Fruit fly (Drosophila melanogaster): ENCODE data around the gene CG34177.

The CG34177 gene

dm6 chr2L:4393842-4394421 is 39.8 kb upstream of the CG34177 start, which contains the start of gene CG3652 (continued):
- TF ChIP-seq CG7556 (GFP tag; optimal IDR thresholded peaks at IDR 0.05): no peak
- peak; percentile 53 for TF ChIP-seq CG30020 (tag; optimal IDR thresholded peaks at IDR 0.05)
- no peak for TF ChIP-seq CG10565 (GFP tag; optimal IDR thresholded peaks at IDR 0.05)
- no peak for TF ChIP-seq Blimp-1 (GFP tag; optimal IDR thresholded peaks at IDR 0.05)
- no peak for TF ChIP-seq CG6654 (GFP tag; optimal IDR thresholded peaks at IDR 0.05)
- no peak for TF ChIP-seq Atf6 (GFP tag; IDR thresholded peaks at IDR 0.05)
- peak; percentile 72 for TF ChIP-seq CG14710 (tag; optimal IDR thresholded peaks at IDR 0.05)
- no peak for TF ChIP-seq CG10321 (GFP tag; IDR thresholded peaks at IDR 0.05)
- TF ChIP-seq CG1602 (GFP tag; optimal IDR thresholded peaks at IDR 0.05): no peak
- 0 out of 3 replicates have a peak, but pooled peaks have one; percentile 21 for TF ChIP-seq Dbx (GFP tag; IDR thresholded peaks at IDR 0.05)
- no peak for TF ChIP-seq sob (GFP tag; IDR thresholded peaks at IDR 0.05)
- no peak for TF ChIP-seq zfh1 (GFP tag; IDR thresholded peaks at IDR 0.05)
- no peak for TF ChIP-seq Antp (GFP tag; optimal IDR thresholded peaks at IDR 0.05)
- no peak for TF ChIP-seq gcm (GFP tag; optimal IDR thresholded peaks at IDR 0.05)
- TF ChIP-seq CG7786 (GFP tag; optimal IDR thresholded peaks at IDR 0.05): peak; percentile 23
- TF ChIP-seq dpn (GFP tag; optimal IDR thresholded peaks at IDR 0.05): peak; percentile 4 to 48
- TF ChIP-seq caup (GFP tag; optimal IDR thresholded peaks at IDR 0.05; ENCODE audit: severe bottlenecking): no peak
- TF ChIP-seq Atf-2 (GFP tag; optimal IDR thresholded peaks at IDR 0.05): no peak
- no peak for TF ChIP-seq abd-A (tag; optimal IDR thresholded peaks at IDR 0.05)
- TF ChIP-seq Opbp (GFP tag; IDR thresholded peaks at IDR 0.05; ENCODE audit: partially characterized antibody): 0 out of 3 replicates have a peak, but pooled peaks have one; percentile 14
- TF ChIP-seq chif (GFP tag; optimal IDR thresholded peaks at IDR 0.05): no peak
- peak; percentile 23 for TF ChIP-seq bab2 (GFP tag; optimal IDR thresholded peaks at IDR 0.05)
- peak; percentile 11 for TF ChIP-seq Ssrp (tag; optimal IDR thresholded peaks at IDR 0.05)
- TF ChIP-seq B-H1 (GFP tag; IDR thresholded peaks at IDR 0.05): no peak
- TF ChIP-seq CG18011 (GFP tag; optimal IDR thresholded peaks at IDR 0.05): no peak
- peak; percentile 54 for TF ChIP-seq MESR4 (GFP tag; optimal IDR thresholded peaks at IDR 0.05)
- TF ChIP-seq Mad (GFP tag; optimal IDR thresholded peaks at IDR 0.05): no peak
- peak; percentile 53 for TF ChIP-seq zfh2 (GFP tag; optimal IDR thresholded peaks at IDR 0.05)
- no peak for TF ChIP-seq run (tag; optimal IDR thresholded peaks at IDR 0.05)
- no peak for TF ChIP-seq mirr (GFP tag; optimal IDR thresholded peaks at IDR 0.05)
- TF ChIP-seq CG9932 (GFP tag; IDR thresholded peaks at IDR 0.05): peak; percentile 30; the same call in 1 of the 2 replicates
- TF ChIP-seq grau (tag; optimal IDR thresholded peaks at IDR 0.05): no peak
- TF ChIP-seq HLH4C (GFP tag; IDR thresholded peaks at IDR 0.05; ENCODE audit: partially characterized antibody): peak; percentile 54
- peak; percentile 27 for TF ChIP-seq HmgD (GFP tag; optimal IDR thresholded peaks at IDR 0.05)
- TF ChIP-seq CG10654 (GFP tag; optimal IDR thresholded peaks at IDR 0.05): peak; percentile 1
- no peak for TF ChIP-seq Hmx (GFP tag; optimal IDR thresholded peaks at IDR 0.05)
- TF ChIP-seq BtbVII (GFP tag; optimal IDR thresholded peaks at IDR 0.05): no peak
- peak; percentile 46; the same call in 1 of the 2 replicates for TF ChIP-seq unc-4 (GFP tag; IDR thresholded peaks at IDR 0.05; ENCODE audit: partially characterized antibody)
- peak; percentile 38; the same call in 1 of the 2 replicates for TF ChIP-seq inv (GFP tag; IDR thresholded peaks at IDR 0.05; ENCODE audit: partially characterized antibody)
- no peak for TF ChIP-seq CG17328 (GFP tag; IDR thresholded peaks at IDR 0.05)
- no peak for TF ChIP-seq CG1603 (tag; optimal IDR thresholded peaks at IDR 0.05)
- no peak for TF ChIP-seq shn (GFP tag; optimal IDR thresholded peaks at IDR 0.05)
- peak; percentile 43 for TF ChIP-seq Hsf (GFP tag; optimal IDR thresholded peaks at IDR 0.05)
- TF ChIP-seq zen (tag; optimal IDR thresholded peaks at IDR 0.05): peak; percentile 21
- peak; percentile 33 for TF ChIP-seq kay (GFP tag; optimal IDR thresholded peaks at IDR 0.05)
- no peak for TF ChIP-seq CG18476 (GFP tag; optimal IDR thresholded peaks at IDR 0.05)
- peak; percentile 60 for TF ChIP-seq CG16813 (GFP tag; IDR thresholded peaks at IDR 0.05; ENCODE audit: partially characterized antibody)
- no peak for TF ChIP-seq rib (GFP tag; IDR thresholded peaks at IDR 0.05)
- no peak for TF ChIP-seq yki (optimal IDR thresholded peaks at IDR 0.05)
- no peak for TF ChIP-seq CG6813 (GFP tag; optimal IDR thresholded peaks at IDR 0.05)

Data from whole organism, embryonic.